Worm (Caenorhabditis elegans) whole organism, mixed stage, embryonic: ENCODE data around the gene ppm-1.D.

ENCODE experiments used
- M03D4.4 ChIP-seq: sonication (generic microtip); optimal IDR thresholded peaks from 2 replicates; lab custom pipeline; 2017; ENCODE audit warnings: mild to moderate bottlenecking, missing genetic modification characterization, missing compliant biosample characterization
- bed-3 ChIP-seq: fragments of 200-800 bp; sonication (Bioruptor generic); optimal IDR thresholded peaks from 3 replicates; lab custom pipeline; 2018; ENCODE audit warnings: mild to moderate bottlenecking, missing genetic modification characterization, moderate library complexity, missing compliant biosample characterization
- blmp-1 ChIP-seq: fragments of 150-350 bp; optimal IDR thresholded peaks from 2 replicates; lab custom pipeline; 2014; ENCODE audit warnings: missing biosample characterization, missing genetic modification characterization
- ceh-39 ChIP-seq: fragments of 150-350 bp; optimal IDR thresholded peaks from 2 replicates; lab custom pipeline; 2014; ENCODE audit warnings: missing biosample characterization, missing genetic modification characterization
- ceh-43 ChIP-seq: fragments of 200-800 bp; sonication (Bioruptor generic); optimal IDR thresholded peaks from 2 replicates; lab custom pipeline; 2018; ENCODE audit warnings: mild to moderate bottlenecking, missing genetic modification characterization, moderate library complexity, missing compliant biosample characterization
- ceh-83 ChIP-seq: fragments of 200-800 bp; sonication (Bioruptor generic); optimal IDR thresholded peaks from 2 replicates; lab custom pipeline; 2018; ENCODE audit warnings: mild to moderate bottlenecking, missing genetic modification characterization, missing compliant biosample characterization
- ces-1 ChIP-seq: fragments of 150-350 bp; optimal IDR thresholded peaks from 2 replicates; lab custom pipeline; 2014; ENCODE audit warnings: missing biosample characterization, missing genetic modification reagents, missing genetic modification characterization
- cnd-1 ChIP-seq: fragments of 200-800 bp; sonication (Bioruptor generic); optimal IDR thresholded peaks from 2 replicates; lab custom pipeline; 2018; ENCODE audit warnings: mild to moderate bottlenecking, missing genetic modification characterization, missing compliant biosample characterization
- drap-1 ChIP-seq: fragments of 200-800 bp; sonication (Bioruptor generic); optimal IDR thresholded peaks from 3 replicates; lab custom pipeline; 2018; ENCODE audit warnings: mild to moderate bottlenecking, missing genetic modification characterization, missing compliant biosample characterization
- elt-1 ChIP-seq: sonication (generic microtip); optimal IDR thresholded peaks from 2 replicates; lab custom pipeline; 2017; ENCODE audit warnings: missing genetic modification characterization, mild to moderate bottlenecking, missing compliant biosample characterization, antibody characterized with exemption, moderate library complexity, borderline replicate concordance; ENCODE audit not compliant: insufficient read depth
- elt-3 ChIP-seq: fragments of 150-350 bp; optimal IDR thresholded peaks from 2 replicates; lab custom pipeline; 2014; ENCODE audit warnings: missing biosample characterization, missing genetic modification characterization
- flh-1 ChIP-seq: fragments of 200-800 bp; sonication (Bioruptor generic); optimal IDR thresholded peaks from 2 replicates; lab custom pipeline; 2018; ENCODE audit warnings: mild to moderate bottlenecking, missing genetic modification characterization, moderate library complexity, missing compliant biosample characterization
- ham-2 ChIP-seq: fragments of 200-800 bp; sonication (Bioruptor generic); optimal IDR thresholded peaks from 2 replicates; lab custom pipeline; 2018; ENCODE audit warnings: mild to moderate bottlenecking, missing genetic modification characterization, missing compliant biosample characterization
- hlh-1 ChIP-seq: fragments of 150-350 bp; optimal IDR thresholded peaks from 2 replicates; lab custom pipeline; 2014; ENCODE audit warnings: missing biosample characterization, missing genetic modification reagents, missing genetic modification characterization
- lin-13 ChIP-seq: fragments of 150-350 bp; optimal IDR thresholded peaks from 2 replicates; lab custom pipeline; 2014; ENCODE audit warnings: missing biosample characterization, missing genetic modification characterization
- lin-32 ChIP-seq: fragments of 200-800 bp; sonication (Bioruptor generic); optimal IDR thresholded peaks from 2 replicates; lab custom pipeline; 2018; ENCODE audit warnings: mild to moderate bottlenecking, missing genetic modification characterization, missing compliant biosample characterization
- lsy-2 ChIP-seq: fragments of 150-350 bp; optimal IDR thresholded peaks from 2 replicates; lab custom pipeline; 2014; ENCODE audit warnings: missing biosample characterization, missing genetic modification characterization
- mab-5 ChIP-seq: fragments of 150-350 bp; optimal IDR thresholded peaks from 2 replicates; lab custom pipeline; 2014; ENCODE audit warnings: missing biosample characterization, missing genetic modification characterization
- mep-1 ChIP-seq: fragments of 150-350 bp; optimal IDR thresholded peaks from 2 replicates; lab custom pipeline; 2017; ENCODE audit warnings: missing biosample characterization, missing genetic modification reagents, missing genetic modification characterization, inconsistent platforms
- mls-2 ChIP-seq: sonication (generic microtip); optimal IDR thresholded peaks from 2 replicates; lab custom pipeline; 2016; ENCODE audit warnings: mild to moderate bottlenecking, missing genetic modification characterization, moderate library complexity, missing compliant biosample characterization
- nhr-12 ChIP-seq: fragments of 150-350 bp; optimal IDR thresholded peaks from 2 replicates; lab custom pipeline; 2014; ENCODE audit warnings: missing biosample characterization, missing genetic modification characterization
- nhr-2 ChIP-seq: fragments of 150-350 bp; optimal IDR thresholded peaks from 2 replicates; lab custom pipeline; 2014; ENCODE audit warnings: missing biosample characterization, missing genetic modification characterization
- nhr-28 ChIP-seq: fragments of 150-350 bp; optimal IDR thresholded peaks from 2 replicates; lab custom pipeline; 2014; ENCODE audit warnings: missing biosample characterization, missing genetic modification characterization
- nhr-76 ChIP-seq: sonication (generic microtip); optimal IDR thresholded peaks from 2 replicates; lab custom pipeline; 2017; ENCODE audit warnings: missing biosample characterization, missing genetic modification characterization
- pha-4 ChIP-seq: fragments of 150-350 bp; optimal IDR thresholded peaks from 2 replicates; lab custom pipeline; 2018; ENCODE audit warnings: missing biosample characterization, missing genetic modification reagents, missing genetic modification characterization
- sem-2 ChIP-seq: fragments of 200-800 bp; sonication (Bioruptor generic); optimal IDR thresholded peaks from 2 replicates; lab custom pipeline; 2018; ENCODE audit warnings: mild to moderate bottlenecking, missing genetic modification characterization, missing compliant biosample characterization
- snpc-4 ChIP-seq: fragments of 150-350 bp; optimal IDR thresholded peaks from 2 replicates; lab custom pipeline; 2014; ENCODE audit warnings: missing biosample characterization, missing genetic modification characterization
- sptf-1 ChIP-seq: sonication (generic microtip); optimal IDR thresholded peaks from 2 replicates; lab custom pipeline; 2017; ENCODE audit warnings: mild to moderate bottlenecking, missing genetic modification characterization, moderate library complexity, missing compliant biosample characterization
- tbx-8 ChIP-seq: fragments of 200-800 bp; sonication (Bioruptor generic); optimal IDR thresholded peaks from 2 replicates; lab custom pipeline; 2018; ENCODE audit warnings: mild to moderate bottlenecking, missing genetic modification characterization, moderate library complexity, missing compliant biosample characterization
- unc-39 ChIP-seq: fragments of 150-350 bp; optimal IDR thresholded peaks from 2 replicates; lab custom pipeline; 2014; ENCODE audit warnings: missing biosample characterization, missing genetic modification characterization
- unc-62 ChIP-seq: fragments of 150-350 bp; optimal IDR thresholded peaks from 2 replicates; lab custom pipeline; 2014; ENCODE audit warnings: missing biosample characterization, missing genetic modification reagents, missing genetic modification characterization
- zip-8 ChIP-seq: fragments of 150-350 bp; optimal IDR thresholded peaks from 2 replicates; lab custom pipeline; 2014; ENCODE audit warnings: missing biosample characterization, missing genetic modification characterization

ppm-1.D gene

ce11 chrIII:2329336-2329735 is 2.0 kb upstream of the ppm-1.D start, which contains the start of gene Y54F10BM.12:
Gene Y54F10BM.12 (minus strand): TSS chrIII:2329679.
- TF ChIP-seq nhr-76 (tag; lab: Kevin White, UChicago) (no peak), hlh-1 (no peak), sptf-1 (tag; lab: Kevin White, UChicago) (no peak), ceh-43 (no peak), elt-3 (no peak), ceh-39 (tag; lab: Kevin White, UChicago) (no peak), sem-2 (GFP tag; lab: Kevin White, UChicago) (no peak), pha-4 (tag; lab: Kevin White, UChicago) (no peak), mep-1 (no peak), mab-5 (tag; lab: Kevin White, UChicago) (no peak), tbx-8 (GFP tag; lab: Kevin White, UChicago) (no peak), nhr-28 (tag; lab: Kevin White, UChicago) (no peak), ces-1 (no peak), nhr-12 (tag; lab: Kevin White, UChicago) (no peak), lsy-2 (no peak), ceh-83 (GFP tag; lab: Kevin White, UChicago) (no peak), nhr-2 (tag; lab: Kevin White, UChicago) (no peak), bed-3 (GFP tag; lab: Kevin White, UChicago) (no peak), snpc-4 (no peak), zip-8 (tag; lab: Kevin White, UChicago) (no peak)

- no peak for TF ChIP-seq zip-8 (tag; lab: Kevin White, UChicago)
- no peak for TF ChIP-seq mls-2 (tag; lab: Kevin White, UChicago)
- TF ChIP-seq blmp-1 = no peak
- no peak for TF ChIP-seq cnd-1
- no peak for TF ChIP-seq unc-62
- no peak for TF ChIP-seq hlh-1
- no peak for TF ChIP-seq flh-1 (GFP tag; lab: Kevin White, UChicago)
- no peak for TF ChIP-seq M03D4.4 (tag; lab: Kevin White, UChicago)
- no peak for TF ChIP-seq drap-1 (GFP tag; lab: Kevin White, UChicago)
- TF ChIP-seq sem-2 (GFP tag; lab: Kevin White, UChicago) = no peak
- no peak for TF ChIP-seq lin-32
- TF ChIP-seq, all 35 proteins: peak for 0
These were observed 983 bp upstream of the ppm-1.D start for ce11 chrIII:2330389-2330788.

ce11 chrIII:2343273-2343672 is 11.9 kb downstream of the ppm-1.D start, which contains the start of gene phf-5:
Gene phf-5 (plus strand): TSS chrIII:2343573.
- TF ChIP-seq pha-4 (tag; lab: Kevin White, UChicago) (no peak), mls-2 (tag; lab: Kevin White, UChicago) (no peak), lin-32 (no peak), elt-3 (no peak), nhr-76 (tag; lab: Kevin White, UChicago) (no peak), sem-2 (GFP tag; lab: Kevin White, UChicago) (no peak), mep-1 (no peak), ceh-39 (tag; lab: Kevin White, UChicago) (no peak), unc-39 (tag; lab: Kevin White, UChicago) (no peak), tbx-8 (GFP tag; lab: Kevin White, UChicago) (no peak), cnd-1 (no peak), ceh-43 (no peak), M03D4.4 (tag; lab: Kevin White, UChicago) (no peak), unc-62 (no peak), bed-3 (GFP tag; lab: Kevin White, UChicago) (no peak), ceh-83 (GFP tag; lab: Kevin White, UChicago) (no peak), elt-1 (tag; lab: Kevin White, UChicago) (no peak), mab-5 (tag; lab: Kevin White, UChicago) (no peak), snpc-4 (no peak)

- no peak for TF ChIP-seq cnd-1
- no peak for TF ChIP-seq ham-2 (GFP tag; lab: Kevin White, UChicago)
- no peak for TF ChIP-seq mls-2 (tag; lab: Kevin White, UChicago)
- TF ChIP-seq lin-13 = no peak
- no peak for TF ChIP-seq snpc-4
- no peak for TF ChIP-seq nhr-76 (tag; lab: Kevin White, UChicago)
- TF ChIP-seq ceh-43 = no peak
- no peak for TF ChIP-seq lin-32
- TF ChIP-seq flh-1 (GFP tag; lab: Kevin White, UChicago) = no peak
- TF ChIP-seq sptf-1 (tag; lab: Kevin White, UChicago) = no peak
These were observed 15.9 kb downstream of the ppm-1.D start, which contains the start of gene gip-1 for ce11 chrIII:2347291-2347690. Gene gip-1 (plus strand): TSS chrIII:2347591.
